Worm (Caenorhabditis elegans) whole organism, L4/young adult: Measurements from ENCODE around the gene F35E8.7.

Source experiments
- dao-5 ChIP-seq: sonication (generic microtip); optimal IDR thresholded peaks from 2 replicates; lab custom pipeline; 2016; ENCODE audit warnings: missing genotype, missing genetic modification characterization, moderate library complexity, missing compliant biosample characterization
- him-1 ChIP-seq: sonication (generic microtip); optimal IDR thresholded peaks from 2 replicates; lab custom pipeline; 2016; ENCODE audit warnings: missing genotype, missing genetic modification reagents, missing genetic modification characterization, missing compliant biosample characterization

- TF ChIP-seq him-1 (tag; lab: Kevin White, UChicago) (no peak), dao-5 (tag; lab: Kevin White, UChicago) (no peak)
Observed at ce11 chrV:15915307-15915706, 1.5 kb downstream of the F35E8.7 start.
